Worm (Caenorhabditis elegans) whole organism, mixed stage, embryonic: ENCODE results near the gene F59A6.12.

Experiments
- M03D4.4 ChIP-seq: sonication (generic microtip); optimal IDR thresholded peaks from 2 replicates; lab custom pipeline; 2017; ENCODE audit warnings: mild to moderate bottlenecking, missing genetic modification characterization, missing compliant biosample characterization
- bed-3 ChIP-seq: fragments of 200-800 bp; sonication (Bioruptor generic); optimal IDR thresholded peaks from 3 replicates; lab custom pipeline; 2018; ENCODE audit warnings: mild to moderate bottlenecking, missing genetic modification characterization, moderate library complexity, missing compliant biosample characterization
- blmp-1 ChIP-seq: fragments of 150-350 bp; optimal IDR thresholded peaks from 2 replicates; lab custom pipeline; 2014; ENCODE audit warnings: missing biosample characterization, missing genetic modification characterization
- ceh-39 ChIP-seq: fragments of 150-350 bp; optimal IDR thresholded peaks from 2 replicates; lab custom pipeline; 2014; ENCODE audit warnings: missing biosample characterization, missing genetic modification characterization
- ces-1 ChIP-seq: fragments of 150-350 bp; optimal IDR thresholded peaks from 2 replicates; lab custom pipeline; 2014; ENCODE audit warnings: missing biosample characterization, missing genetic modification reagents, missing genetic modification characterization
- cnd-1 ChIP-seq: fragments of 200-800 bp; sonication (Bioruptor generic); optimal IDR thresholded peaks from 2 replicates; lab custom pipeline; 2018; ENCODE audit warnings: mild to moderate bottlenecking, missing genetic modification characterization, missing compliant biosample characterization
- drap-1 ChIP-seq: fragments of 200-800 bp; sonication (Bioruptor generic); optimal IDR thresholded peaks from 3 replicates; lab custom pipeline; 2018; ENCODE audit warnings: mild to moderate bottlenecking, missing genetic modification characterization, missing compliant biosample characterization
- elt-1 ChIP-seq: sonication (generic microtip); optimal IDR thresholded peaks from 2 replicates; lab custom pipeline; 2017; ENCODE audit warnings: missing genetic modification characterization, mild to moderate bottlenecking, missing compliant biosample characterization, antibody characterized with exemption, moderate library complexity, borderline replicate concordance; ENCODE audit not compliant: insufficient read depth
- elt-3 ChIP-seq: fragments of 150-350 bp; optimal IDR thresholded peaks from 2 replicates; lab custom pipeline; 2014; ENCODE audit warnings: missing biosample characterization, missing genetic modification characterization
- flh-1 ChIP-seq: fragments of 200-800 bp; sonication (Bioruptor generic); optimal IDR thresholded peaks from 2 replicates; lab custom pipeline; 2018; ENCODE audit warnings: mild to moderate bottlenecking, missing genetic modification characterization, moderate library complexity, missing compliant biosample characterization
- ham-2 ChIP-seq: fragments of 200-800 bp; sonication (Bioruptor generic); optimal IDR thresholded peaks from 2 replicates; lab custom pipeline; 2018; ENCODE audit warnings: mild to moderate bottlenecking, missing genetic modification characterization, missing compliant biosample characterization
- hlh-1 ChIP-seq: fragments of 150-350 bp; optimal IDR thresholded peaks from 2 replicates; lab custom pipeline; 2014; ENCODE audit warnings: missing biosample characterization, missing genetic modification reagents, missing genetic modification characterization
- lin-13 ChIP-seq: fragments of 150-350 bp; optimal IDR thresholded peaks from 2 replicates; lab custom pipeline; 2014; ENCODE audit warnings: missing biosample characterization, missing genetic modification characterization
- lsy-2 ChIP-seq: fragments of 150-350 bp; optimal IDR thresholded peaks from 2 replicates; lab custom pipeline; 2014; ENCODE audit warnings: missing biosample characterization, missing genetic modification characterization
- mab-5 ChIP-seq: fragments of 150-350 bp; optimal IDR thresholded peaks from 2 replicates; lab custom pipeline; 2014; ENCODE audit warnings: missing biosample characterization, missing genetic modification characterization
- mep-1 ChIP-seq: fragments of 150-350 bp; optimal IDR thresholded peaks from 2 replicates; lab custom pipeline; 2017; ENCODE audit warnings: missing biosample characterization, missing genetic modification reagents, missing genetic modification characterization, inconsistent platforms
- mls-2 ChIP-seq: sonication (generic microtip); optimal IDR thresholded peaks from 2 replicates; lab custom pipeline; 2016; ENCODE audit warnings: mild to moderate bottlenecking, missing genetic modification characterization, moderate library complexity, missing compliant biosample characterization
- nhr-12 ChIP-seq: fragments of 150-350 bp; optimal IDR thresholded peaks from 2 replicates; lab custom pipeline; 2014; ENCODE audit warnings: missing biosample characterization, missing genetic modification characterization
- nhr-2 ChIP-seq: fragments of 150-350 bp; optimal IDR thresholded peaks from 2 replicates; lab custom pipeline; 2014; ENCODE audit warnings: missing biosample characterization, missing genetic modification characterization
- nhr-237 ChIP-seq: fragments of 150-350 bp; optimal IDR thresholded peaks from 2 replicates; lab custom pipeline; 2014; ENCODE audit warnings: missing biosample characterization, missing genetic modification characterization
- nhr-28 ChIP-seq: fragments of 150-350 bp; optimal IDR thresholded peaks from 2 replicates; lab custom pipeline; 2014; ENCODE audit warnings: missing biosample characterization, missing genetic modification characterization
- nhr-76 ChIP-seq: sonication (generic microtip); optimal IDR thresholded peaks from 2 replicates; lab custom pipeline; 2017; ENCODE audit warnings: missing biosample characterization, missing genetic modification characterization
- pha-4 ChIP-seq: fragments of 150-350 bp; optimal IDR thresholded peaks from 2 replicates; lab custom pipeline; 2018; ENCODE audit warnings: missing biosample characterization, missing genetic modification reagents, missing genetic modification characterization
- sem-2 ChIP-seq: fragments of 200-800 bp; sonication (Bioruptor generic); optimal IDR thresholded peaks from 2 replicates; lab custom pipeline; 2018; ENCODE audit warnings: mild to moderate bottlenecking, missing genetic modification characterization, missing compliant biosample characterization
- snpc-4 ChIP-seq: fragments of 150-350 bp; optimal IDR thresholded peaks from 2 replicates; lab custom pipeline; 2014; ENCODE audit warnings: missing biosample characterization, missing genetic modification characterization
- sptf-1 ChIP-seq: sonication (generic microtip); optimal IDR thresholded peaks from 2 replicates; lab custom pipeline; 2017; ENCODE audit warnings: mild to moderate bottlenecking, missing genetic modification characterization, moderate library complexity, missing compliant biosample characterization
- tbx-8 ChIP-seq: fragments of 200-800 bp; sonication (Bioruptor generic); optimal IDR thresholded peaks from 2 replicates; lab custom pipeline; 2018; ENCODE audit warnings: mild to moderate bottlenecking, missing genetic modification characterization, moderate library complexity, missing compliant biosample characterization
- unc-120 ChIP-seq: sonication (generic microtip); optimal IDR thresholded peaks from 2 replicates; lab custom pipeline; 2017; ENCODE audit warnings: missing genetic modification characterization, missing compliant biosample characterization; ENCODE audit not compliant: poor library complexity, severe bottlenecking
- unc-62 ChIP-seq: fragments of 150-350 bp; optimal IDR thresholded peaks from 2 replicates; lab custom pipeline; 2014; ENCODE audit warnings: missing biosample characterization, missing genetic modification reagents, missing genetic modification characterization
- ztf-11 ChIP-seq: fragments of 150-350 bp; optimal IDR thresholded peaks from 2 replicates; lab custom pipeline; 2014; ENCODE audit warnings: missing biosample characterization, missing genetic modification characterization

The F59A6.12 gene

DNA sequence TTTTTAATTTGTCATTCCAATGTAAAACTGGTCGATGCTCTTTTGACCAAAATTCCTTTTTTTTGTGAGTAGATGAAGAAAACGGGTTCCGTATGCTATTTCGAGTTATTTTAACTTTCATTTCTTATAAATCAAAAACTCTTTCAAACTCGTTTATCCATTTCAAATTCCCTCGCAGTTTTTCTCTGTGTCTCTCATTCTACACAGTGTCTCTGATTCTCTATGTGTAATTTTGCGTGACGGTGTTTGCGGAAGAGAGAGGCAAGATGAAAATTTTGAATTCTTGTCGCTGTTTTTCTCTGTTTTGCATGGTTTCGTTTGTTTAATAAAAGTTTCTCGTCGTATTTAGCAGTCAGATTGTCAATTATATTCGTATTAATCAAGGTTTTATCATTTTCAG is 12.8 kb downstream of the F59A6.12 start, which contains the start of gene citk-2:
Gene citk-2, plus strand, starts transcription at position 399 of the 400 bp plus-strand sequence.
- TF ChIP-seq elt-3 (tag; lab: Kevin White, UChicago) (no peak), nhr-237 (tag; lab: Kevin White, UChicago) (peak; percentile 86), snpc-4 (no peak), ztf-11 (tag; lab: Kevin White, UChicago) (no peak), lin-13 (tag; lab: Kevin White, UChicago) (peak; percentile 53), drap-1 (GFP tag; lab: Kevin White, UChicago) (no peak), unc-120 (tag; lab: Kevin White, UChicago) (no peak)

DNA sequence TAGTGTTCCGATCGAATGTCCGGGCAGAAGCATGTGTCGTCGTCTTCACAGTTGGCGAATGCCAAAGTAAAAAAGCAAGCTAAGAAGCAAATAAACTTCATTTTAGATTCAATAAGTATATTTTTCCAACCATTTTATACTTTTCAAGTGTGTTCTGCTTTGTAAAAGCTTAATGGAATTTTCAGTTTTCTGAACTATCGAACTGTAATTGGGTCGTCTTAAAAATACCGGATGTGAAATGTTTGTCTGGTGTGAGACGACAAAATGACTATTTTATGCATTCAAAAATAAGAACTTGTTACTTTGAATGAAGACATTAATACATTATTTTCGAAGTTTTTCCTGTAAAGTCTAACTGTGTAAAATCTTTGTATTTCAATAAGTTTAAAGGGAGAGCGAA is 13.2 kb downstream of the F59A6.12 start, which contains the start of gene F59A6.11:
Gene F59A6.11, minus strand, starts transcription at position 101 of the 400 bp plus-strand sequence.
- no peak for TF ChIP-seq unc-120 (tag; lab: Kevin White, UChicago)
- TF ChIP-seq M03D4.4 (tag; lab: Kevin White, UChicago), result no peak
- TF ChIP-seq unc-62 (GFP tag; lab: Kevin White, UChicago), result no peak
- no peak for TF ChIP-seq blmp-1 (tag; lab: Kevin White, UChicago)
- TF ChIP-seq ceh-39 (tag; lab: Kevin White, UChicago), result no peak
- no peak for TF ChIP-seq mab-5
- no peak for TF ChIP-seq cnd-1 (tag; lab: Kevin White, UChicago)
- TF ChIP-seq ham-2 (GFP tag; lab: Kevin White, UChicago), result no peak
- no peak for TF ChIP-seq lsy-2 (tag; lab: Kevin White, UChicago)
- no peak for TF ChIP-seq sem-2 (GFP tag; lab: Kevin White, UChicago)
- no peak for TF ChIP-seq sptf-1 (tag; lab: Kevin White, UChicago)
- no peak for TF ChIP-seq nhr-76
- TF ChIP-seq ztf-11 (tag; lab: Kevin White, UChicago), result no peak
- TF ChIP-seq snpc-4, result no peak
- TF ChIP-seq nhr-12 (tag; lab: Kevin White, UChicago), result no peak
- no peak for TF ChIP-seq mep-1 (tag; lab: Kevin White, UChicago)
- TF ChIP-seq, all 35 proteins: peak for 0

DNA sequence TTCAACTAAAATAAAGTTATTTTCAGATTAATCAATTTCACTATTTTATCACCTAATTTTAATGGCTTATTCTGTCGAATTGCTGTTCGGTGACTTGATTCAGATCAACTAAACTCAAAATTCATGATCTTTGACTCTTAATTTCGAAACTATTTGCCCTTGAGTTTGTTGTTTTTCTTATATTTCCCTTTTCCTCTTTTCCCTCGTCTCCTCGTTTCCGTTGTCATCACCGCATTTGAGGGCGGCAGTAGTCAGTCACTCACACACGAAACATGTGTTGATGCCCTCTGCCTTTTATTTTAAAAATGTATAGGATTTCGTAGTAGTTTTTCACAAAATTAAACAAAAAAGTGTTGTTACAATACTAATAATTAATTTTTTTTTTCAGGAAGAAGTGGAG is 16.9 kb downstream of the F59A6.12 start, which contains the start of gene rnh-1.0:
Gene rnh-1.0, plus strand, starts transcription at position 389 of the 400 bp plus-strand sequence.
- TF ChIP-seq nhr-2 (tag; lab: Kevin White, UChicago), result no peak
- no peak for TF ChIP-seq ces-1 (GFP tag; lab: Kevin White, UChicago)
- no peak for TF ChIP-seq hlh-1 (tag; lab: Kevin White, UChicago)
- TF ChIP-seq nhr-12 (tag; lab: Kevin White, UChicago), result no peak

DNA sequence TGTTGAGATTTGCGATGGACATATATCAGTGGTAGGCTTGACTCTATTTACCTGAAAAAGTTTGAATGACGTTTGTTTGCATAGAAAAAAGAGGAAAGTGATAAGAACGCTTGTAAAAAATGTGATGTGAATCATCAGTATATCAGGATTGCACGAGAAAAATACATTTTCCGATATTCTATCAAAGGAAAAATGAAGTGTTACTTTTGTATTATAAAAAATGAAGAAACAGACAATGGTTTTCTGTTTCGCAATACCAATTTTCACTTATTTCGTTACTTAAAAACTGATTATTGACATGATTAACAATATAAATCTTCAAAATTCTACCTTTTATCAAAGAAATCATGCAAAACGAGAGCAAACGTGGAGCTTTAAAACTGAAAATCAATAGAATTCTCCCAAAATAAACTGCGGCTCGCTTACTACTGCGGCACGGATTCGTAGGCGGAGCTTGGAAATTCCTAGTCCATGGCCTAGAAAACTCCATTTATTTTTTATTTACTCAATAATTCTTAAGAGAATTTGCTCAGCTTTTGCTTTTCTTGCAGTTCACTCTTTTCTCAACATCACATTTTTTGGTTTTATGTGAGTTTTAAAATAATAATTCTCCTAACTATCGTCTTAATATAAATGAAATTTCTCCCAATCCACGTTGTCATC is 18.2 kb downstream of the F59A6.12 start, which contains the start of the genes eif-1 and vps-24:
Gene eif-1, minus strand, starts transcription at position 51 of the 663 bp plus-strand sequence.
Gene vps-24, plus strand, starts transcription at position 469 of the 663 bp plus-strand sequence.
- TF ChIP-seq mls-2 (tag; lab: Kevin White, UChicago) (no peak), nhr-237 (tag; lab: Kevin White, UChicago) (peak; percentile 6), ces-1 (GFP tag; lab: Kevin White, UChicago) (peak; percentile 77), pha-4 (tag; lab: Kevin White, UChicago) (no peak), drap-1 (GFP tag; lab: Kevin White, UChicago) (no peak), elt-1 (tag; lab: Kevin White, UChicago) (no peak), nhr-76 (no peak), snpc-4 (no peak), lsy-2 (tag; lab: Kevin White, UChicago) (peak; percentile 29), ceh-39 (tag; lab: Kevin White, UChicago) (no peak), mab-5 (no peak), sptf-1 (tag; lab: Kevin White, UChicago) (no peak), tbx-8 (GFP tag; lab: Kevin White, UChicago) (no peak), ham-2 (GFP tag; lab: Kevin White, UChicago) (no peak), lin-13 (tag; lab: Kevin White, UChicago) (peak; percentile 2)

DNA sequence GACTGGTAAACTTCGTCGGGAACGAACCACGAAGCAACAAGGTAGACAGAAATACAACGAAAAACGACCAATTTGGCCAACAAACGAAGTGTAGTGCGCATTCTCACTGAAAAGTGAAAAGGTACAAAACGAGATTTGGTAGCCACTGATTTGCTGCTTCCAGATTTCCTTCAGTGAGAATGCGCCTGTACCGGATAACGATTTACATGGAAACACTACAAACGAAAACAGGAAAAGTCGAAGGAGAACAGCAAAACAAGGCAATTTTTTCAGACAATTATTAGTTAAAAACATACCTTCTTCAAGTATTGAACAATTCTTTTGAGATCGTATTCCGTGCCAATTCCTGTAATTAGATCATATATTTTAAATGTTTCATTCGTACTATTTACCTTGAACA is 18.9 kb downstream of the F59A6.12 start, which contains the start of gene pigb-1:
Gene pigb-1, minus strand, starts transcription at position 101 of the 400 bp plus-strand sequence.
- TF ChIP-seq pha-4 (tag; lab: Kevin White, UChicago) (no peak), tbx-8 (GFP tag; lab: Kevin White, UChicago) (no peak), lsy-2 (tag; lab: Kevin White, UChicago) (no peak), elt-3 (tag; lab: Kevin White, UChicago) (no peak), flh-1 (GFP tag; lab: Kevin White, UChicago) (no peak), elt-1 (tag; lab: Kevin White, UChicago) (no peak), bed-3 (GFP tag; lab: Kevin White, UChicago) (no peak), nhr-28 (no peak)
